Fruit fly (Drosophila melanogaster): Measurements from ENCODE around the gene CG6707.

Gene CG6707

dm6 chr3L:9872035-9872434, 26.3 kb downstream of the CG6707 start (continued):
- TF ChIP-seq CG3032 (tag; optimal IDR thresholded peaks at IDR 0.05) (peak; percentile 18), CG10631 (GFP tag; optimal IDR thresholded peaks at IDR 0.05) (no peak), acj6 (GFP tag; optimal IDR thresholded peaks at IDR 0.05) (peak; percentile 60), CG4318 (GFP tag; optimal IDR thresholded peaks at IDR 0.05) (no peak), Blimp-1 (GFP tag; optimal IDR thresholded peaks at IDR 0.05) (no peak), CG9139 (GFP tag; optimal IDR thresholded peaks at IDR 0.05) (no peak), Lpt (GFP tag; optimal IDR thresholded peaks at IDR 0.05) (peak; percentile 26), CG6808 (GFP tag; optimal IDR thresholded peaks at IDR 0.05) (no peak), Smox (GFP tag; optimal IDR thresholded peaks at IDR 0.05) (no peak), fkh (GFP tag; optimal IDR thresholded peaks at IDR 0.05) (no peak), vri (GFP tag; optimal IDR thresholded peaks at IDR 0.05) (no peak), CG6792 (GFP tag; optimal IDR thresholded peaks at IDR 0.05) (no peak), CG1621 (tag; optimal IDR thresholded peaks at IDR 0.05) (no peak), Ets21C (GFP tag; optimal IDR thresholded peaks at IDR 0.05) (no peak), CG11294 (GFP tag; IDR thresholded peaks at IDR 0.05) (peak; percentile 36; the same call in 1 of the 2 replicates), ss (GFP tag; optimal IDR thresholded peaks at IDR 0.05) (no peak), Sox102F (GFP tag; optimal IDR thresholded peaks at IDR 0.05) (no peak), cyc (GFP tag; optimal IDR thresholded peaks at IDR 0.05) (no peak), CG6163 (GFP tag; IDR thresholded peaks at IDR 0.05) (peak; percentile 38; the same call in 2 of the 3 replicates), salr (GFP tag; optimal IDR thresholded peaks at IDR 0.05) (peak in 1 of 2 experiments; percentile 33), Eip78C (GFP tag) (peak; percentile 82), CG31627 (GFP tag; optimal IDR thresholded peaks at IDR 0.05) (no peak), Met (GFP tag; optimal IDR thresholded peaks at IDR 0.05) (no peak), spab (GFP tag; optimal IDR thresholded peaks at IDR 0.05) (no peak), Sox14 (GFP tag; optimal IDR thresholded peaks at IDR 0.05) (no peak), Sox15 (GFP tag; optimal IDR thresholded peaks at IDR 0.05) (no peak), svp (GFP tag) (no peak), Gug (GFP tag; IDR thresholded peaks at IDR 0.05) (no peak), achi (GFP tag; optimal IDR thresholded peaks at IDR 0.05) (peak; percentile 44), net (GFP tag; optimal IDR thresholded peaks at IDR 0.05) (peak; percentile 51), CG6276 (GFP tag; optimal IDR thresholded peaks at IDR 0.05) (peak; percentile 64), CG11762 (GFP tag; optimal IDR thresholded peaks at IDR 0.05; ENCODE audit: insufficient read depth) (peak; percentile 22), CG8319 (GFP tag; optimal IDR thresholded peaks at IDR 0.05) (no peak), CG16779 (tag; optimal IDR thresholded peaks at IDR 0.05) (peak; percentile 25), lz (GFP tag; optimal IDR thresholded peaks at IDR 0.05) (no peak), topi (GFP tag; optimal IDR thresholded peaks at IDR 0.05) (no peak)

dm6 chr3L:9865053-9865442, 33.3 kb downstream of the CG6707 start:
- TF ChIP-seq Ets96B (tag; optimal IDR thresholded peaks at IDR 0.05) (no peak), CG11902 (GFP tag; optimal IDR thresholded peaks at IDR 0.05) (no peak), fkh (GFP tag; optimal IDR thresholded peaks at IDR 0.05) (no peak), topi (GFP tag; optimal IDR thresholded peaks at IDR 0.05) (no peak), salr (GFP tag; optimal IDR thresholded peaks at IDR 0.05) (no peak), CG16779 (tag; optimal IDR thresholded peaks at IDR 0.05) (no peak), CG3919 (GFP tag; optimal IDR thresholded peaks at IDR 0.05) (no peak), achi (GFP tag; optimal IDR thresholded peaks at IDR 0.05) (no peak), CG3032 (tag; optimal IDR thresholded peaks at IDR 0.05) (no peak), esn (GFP tag; optimal IDR thresholded peaks at IDR 0.05) (no peak), CG11762 (GFP tag; optimal IDR thresholded peaks at IDR 0.05; ENCODE audit: insufficient read depth) (no peak), CG10631 (GFP tag; optimal IDR thresholded peaks at IDR 0.05) (no peak)
